Fruit fly (Drosophila melanogaster): ENCODE results near the gene cas.

Gene cas

dm6 chr3R:5668928-5669739, 47.5 kb downstream of the cas start, which contains the start of the genes Xe7 and Atg17:
Gene Xe7 (minus strand): TSS chr3R:5669334.
Gene Atg17 (plus strand): TSS chr3R:5669713.
- peak; percentile 59 for TF ChIP-seq tj (GFP tag; optimal IDR thresholded peaks at IDR 0.05)
- peak; percentile 79 for TF ChIP-seq pad (GFP tag; optimal IDR thresholded peaks at IDR 0.05)
- TF ChIP-seq Hr96 (GFP tag; optimal IDR thresholded peaks at IDR 0.05), result peak; percentile 94
- TF ChIP-seq Mnt (GFP tag; optimal IDR thresholded peaks at IDR 0.05), result peak; percentile 86
- peak; percentile 98 for TF ChIP-seq toe (GFP tag; optimal IDR thresholded peaks at IDR 0.05)
- TF ChIP-seq ovo (GFP tag; optimal IDR thresholded peaks at IDR 0.05), result peak; percentile 91
- TF ChIP-seq CG7045 (GFP tag; optimal IDR thresholded peaks at IDR 0.05), result peak; percentile 92
- TF ChIP-seq cic (GFP tag; optimal IDR thresholded peaks at IDR 0.05), result peak; percentile 29
- TF ChIP-seq bab1 (GFP tag; optimal IDR thresholded peaks at IDR 0.05), result peak; percentile 84
- TF ChIP-seq CG33017 (tag; optimal IDR thresholded peaks at IDR 0.05), result peak; percentile 89
- TF ChIP-seq Clk (GFP tag; optimal IDR thresholded peaks at IDR 0.05), result peak; percentile 88
- TF ChIP-seq kay (GFP tag; ENCODE audit: borderline replicate concordance), result peak; percentile 51
- peak in 1 of 2 experiments; percentile 57 for TF ChIP-seq cnc (optimal IDR thresholded peaks at IDR 0.05)
- TF ChIP-seq CG7101 (tag; optimal IDR thresholded peaks at IDR 0.05), result peak; percentile 93
- TF ChIP-seq CG1620 (GFP tag; optimal IDR thresholded peaks at IDR 0.05), result peak; percentile 96
- peak; percentile 95 for TF ChIP-seq CG12768 (GFP tag; optimal IDR thresholded peaks at IDR 0.05)
- TF ChIP-seq CG11617 (GFP tag; optimal IDR thresholded peaks at IDR 0.05), result peak; percentile 92
- TF ChIP-seq CG5204 (GFP tag; optimal IDR thresholded peaks at IDR 0.05), result peak; percentile 97
- peak; percentile 94 for TF ChIP-seq Crg-1 (GFP tag; optimal IDR thresholded peaks at IDR 0.05)
- TF ChIP-seq CG14711 (tag; optimal IDR thresholded peaks at IDR 0.05), result peak; percentile 90
